Worm (Caenorhabditis elegans): Measurements from ENCODE around the gene snt-2.

DNA sequence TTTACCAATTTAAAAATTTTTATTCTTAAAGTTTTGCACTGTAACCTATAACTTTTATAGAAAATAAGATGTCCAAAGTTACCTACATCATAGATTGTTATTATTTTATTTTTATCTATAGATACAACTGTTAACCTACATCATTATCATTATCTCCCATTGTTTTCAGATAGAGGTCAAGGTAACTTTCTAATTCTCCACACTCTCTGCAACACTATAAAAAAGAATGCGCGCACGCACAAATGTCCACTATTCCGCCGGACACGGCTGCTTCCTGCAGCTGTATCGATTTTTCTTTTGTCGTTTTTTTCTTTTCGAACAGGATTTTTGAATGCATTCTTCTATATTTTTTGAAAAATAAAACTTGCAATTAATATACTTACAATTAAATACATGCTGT, 20.9 kb downstream of the snt-2 start:
- TF ChIP-seq ces-1 (GFP tag; optimal IDR thresholded peaks at IDR 0.05) (no peak), pqm-1 (tag; optimal IDR thresholded peaks at IDR 0.05) (no peak), nhr-19 (GFP tag; conservative IDR thresholded peaks at IDR 0.05) (no peak), mep-1 (tag; optimal IDR thresholded peaks at IDR 0.05) (no peak), hlh-17 (GFP tag; optimal IDR thresholded peaks at IDR 0.05; ENCODE audit: borderline replicate concordance) (no peak), ets-5 (GFP tag; IDR thresholded peaks at IDR 0.05) (no peak)
